Fruit fly (Drosophila melanogaster): ENCODE data around the gene Nubp2.

Gene Nubp2

DNA sequence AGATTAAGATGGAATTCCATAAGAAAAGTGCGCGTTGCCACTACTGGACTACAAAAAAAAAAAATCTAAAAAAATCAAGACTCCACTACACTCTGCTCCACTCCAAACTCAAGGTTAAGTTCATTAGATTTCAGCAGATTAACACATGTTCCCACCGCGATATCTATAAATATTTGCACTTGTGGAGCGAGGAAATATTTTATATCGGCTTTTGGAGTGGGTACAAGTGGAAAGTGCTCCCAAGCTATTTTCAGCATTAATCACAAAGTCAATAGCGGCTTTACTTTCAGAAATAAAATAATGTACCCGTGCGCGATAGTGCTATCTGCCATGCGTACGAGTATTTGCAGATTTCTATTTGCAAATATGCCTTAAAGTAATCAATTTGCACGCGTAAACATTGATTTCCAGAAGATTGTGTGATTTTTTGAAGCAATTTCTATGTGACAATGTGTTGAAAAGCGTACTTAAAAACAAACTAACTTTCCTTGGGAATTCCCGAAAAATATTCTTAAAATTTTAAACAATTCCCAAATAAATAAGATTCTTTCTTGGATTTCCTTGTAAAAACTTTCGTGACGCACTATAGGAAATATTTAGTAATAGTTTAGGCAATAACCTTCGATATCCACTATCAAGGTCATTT lies 11.4 kb downstream of the Nubp2 start (continued):
- peak; percentile 25 for TF ChIP-seq CG12769 (tag; optimal IDR thresholded peaks at IDR 0.05)

DNA sequence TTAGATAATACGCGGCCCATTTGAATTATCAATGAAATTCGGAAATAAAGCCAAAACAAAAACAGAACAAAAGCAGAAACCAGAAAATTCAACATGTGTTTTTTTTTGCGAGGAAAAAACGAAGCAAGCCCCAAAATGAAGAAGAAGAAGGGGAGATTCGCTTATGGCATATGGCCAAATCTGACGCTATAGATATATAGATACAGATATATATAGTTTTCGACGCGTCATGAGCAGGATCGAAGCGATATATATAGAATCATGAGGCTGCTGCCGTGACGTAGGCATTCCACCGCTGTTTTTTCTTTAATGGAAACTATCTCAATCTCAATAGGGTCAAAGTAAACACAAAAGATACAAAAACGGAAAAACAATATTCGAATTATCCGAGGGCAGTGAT lies 12.1 kb downstream of the Nubp2 start:
- TF ChIP-seq vvl (GFP tag; IDR thresholded peaks at IDR 0.05) (no peak), CG10543 (GFP tag; optimal IDR thresholded peaks at IDR 0.05) (peak; percentile 69), CG13894 (tag; optimal IDR thresholded peaks at IDR 0.05) (peak; percentile 95), Doc2 (GFP tag; IDR thresholded peaks at IDR 0.05) (no peak), CG9797 (GFP tag; optimal IDR thresholded peaks at IDR 0.05) (no peak), NFAT (GFP tag; IDR thresholded peaks at IDR 0.05) (no peak), CG17361 (GFP tag; IDR thresholded peaks at IDR 0.05) (no peak), CG9932 (GFP tag; IDR thresholded peaks at IDR 0.05) (no peak), CG12744 (GFP tag; optimal IDR thresholded peaks at IDR 0.05) (no peak), ab (GFP tag; optimal IDR thresholded peaks at IDR 0.05) (no peak), peb (GFP tag; IDR thresholded peaks at IDR 0.05) (no peak), CG12769 (tag; optimal IDR thresholded peaks at IDR 0.05) (peak; percentile 66), CG10209 (GFP tag; optimal IDR thresholded peaks at IDR 0.05) (no peak), NfI (GFP tag; optimal IDR thresholded peaks at IDR 0.05) (peak; percentile 38), pb (GFP tag; optimal IDR thresholded peaks at IDR 0.05) (no peak), nmo (GFP tag; optimal IDR thresholded peaks at IDR 0.05) (no peak), PHDP (tag; optimal IDR thresholded peaks at IDR 0.05) (no peak), Hand (GFP tag; optimal IDR thresholded peaks at IDR 0.05) (no peak), CG3163 (GFP tag; optimal IDR thresholded peaks at IDR 0.05) (no peak), CG1832 (GFP tag; optimal IDR thresholded peaks at IDR 0.05) (no peak), CG3065 (GFP tag; optimal IDR thresholded peaks at IDR 0.05) (no peak), salm (tag; optimal IDR thresholded peaks at IDR 0.05) (no peak), CG9876 (GFP tag; optimal IDR thresholded peaks at IDR 0.05) (no peak), CG34224 (GFP tag; IDR thresholded peaks at IDR 0.05; ENCODE audit: partially characterized antibody) (no peak), pita (GFP tag; optimal IDR thresholded peaks at IDR 0.05) (no peak), Oaz (GFP tag; IDR thresholded peaks at IDR 0.05) (no peak), CG6654 (GFP tag; optimal IDR thresholded peaks at IDR 0.05) (no peak), Hmr (GFP tag; optimal IDR thresholded peaks at IDR 0.05) (no peak), Eip74EF (GFP tag; optimal IDR thresholded peaks at IDR 0.05) (no peak), Xbp1 (GFP tag; optimal IDR thresholded peaks at IDR 0.05) (no peak), Optix (GFP tag; IDR thresholded peaks at IDR 0.05) (no peak), abd-A (tag; optimal IDR thresholded peaks at IDR 0.05) (peak; percentile 36), esg (GFP tag; conservative IDR thresholded peaks at IDR 0.05) (no peak), odd (GFP tag; optimal IDR thresholded peaks at IDR 0.05) (no peak), lmd (GFP tag; IDR thresholded peaks at IDR 0.05) (no peak), rib (GFP tag; IDR thresholded peaks at IDR 0.05) (0 out of 2 replicates have a peak, but pooled peaks have one; percentile 25), Dfd (GFP tag; optimal IDR thresholded peaks at IDR 0.05) (no peak), wor (GFP tag; IDR thresholded peaks at IDR 0.05) (no peak), CG18262 (tag; optimal IDR thresholded peaks at IDR 0.05) (no peak), CG4730 (GFP tag; IDR thresholded peaks at IDR 0.05) (no peak), usp (GFP tag; optimal IDR thresholded peaks at IDR 0.05) (no peak), CG7963 (GFP tag; IDR thresholded peaks at IDR 0.05; ENCODE audit: partially characterized antibody) (no peak), psq (GFP tag; optimal IDR thresholded peaks at IDR 0.05) (no peak), Ravus (GFP tag; IDR thresholded peaks at IDR 0.05) (no peak), schlank (tag; optimal IDR thresholded peaks at IDR 0.05) (no peak), D (optimal IDR thresholded peaks at IDR 0.05) (no peak), D (GFP tag; optimal IDR thresholded peaks at IDR 0.05) (no peak), hbn (GFP tag; IDR thresholded peaks at IDR 0.05; ENCODE audit: partially characterized antibody) (no peak), Opbp (GFP tag; IDR thresholded peaks at IDR 0.05; ENCODE audit: partially characterized antibody) (no peak)

Data from whole organism, embryonic.